Fruit fly (Drosophila melanogaster) whole organism, embryonic: ENCODE data around the gene CG6931.
A peak's percentile ranks its signal among the peaks of the same experiment; 100 is the strongest.

Experiments used
- Atf-2 ChIP-seq: fragments of 200-800 bp; sonication (Bioruptor generic); optimal IDR thresholded peaks from 2 replicates; lab custom pipeline; 2016; ENCODE audit warnings: missing biosample characterization, missing genetic modification characterization
- CG10274 ChIP-seq: fragments of 200-800 bp; sonication (Bioruptor generic); optimal IDR thresholded peaks from 3 replicates; lab custom pipeline; 2017; ENCODE audit warnings: missing biosample characterization, mild to moderate bottlenecking, missing genetic modification characterization
- CG13296 ChIP-seq: fragments of 200-800 bp; sonication (Bioruptor generic); optimal IDR thresholded peaks from 3 replicates; lab custom pipeline; 2018; ENCODE audit warnings: missing biosample characterization, mild to moderate bottlenecking, missing genetic modification characterization
- CG14965 ChIP-seq: fragments of 200-800 bp; sonication (Bioruptor generic); optimal IDR thresholded peaks from 2 replicates; lab custom pipeline; 2016; ENCODE audit warnings: missing biosample characterization, missing genetic modification characterization, borderline replicate concordance
- CG15479 ChIP-seq: fragments of 200-800 bp; sonication (Bioruptor generic); optimal IDR thresholded peaks from 3 replicates; lab custom pipeline; 2019; ENCODE audit warnings: missing biosample characterization, mild to moderate bottlenecking, missing genetic modification characterization, moderate library complexity
- CG15514 ChIP-seq: fragments of 200-800 bp; sonication (Bioruptor generic); optimal IDR thresholded peaks from 3 replicates; lab custom pipeline; 2017; ENCODE audit warnings: missing biosample characterization, missing genetic modification characterization, mild to moderate bottlenecking, moderate library complexity, missing genetic modification reagents
- CG15601 ChIP-seq: fragments of 200-800 bp; sonication (Bioruptor generic); optimal IDR thresholded peaks from 3 replicates; lab custom pipeline; 2019; ENCODE audit warnings: missing biosample characterization, mild to moderate bottlenecking, missing genetic modification characterization, moderate library complexity
- CG1792 ChIP-seq: fragments of 200-800 bp; sonication (Bioruptor generic); optimal IDR thresholded peaks from 2 replicates; lab custom pipeline; 2016; ENCODE audit warnings: missing biosample characterization, missing genetic modification characterization
- CG18599 ChIP-seq: fragments of 200-800 bp; sonication (Bioruptor generic); optimal IDR thresholded peaks from 3 replicates; lab custom pipeline; 2017; ENCODE audit warnings: missing biosample characterization, missing genetic modification characterization, mild to moderate bottlenecking, moderate library complexity, missing genetic modification reagents
- CG18619 ChIP-seq: fragments of 200-800 bp; sonication (Bioruptor generic); optimal IDR thresholded peaks from 3 replicates; lab custom pipeline; 2017; ENCODE audit warnings: missing biosample characterization, mild to moderate bottlenecking, missing genetic modification characterization
- CG18764 ChIP-seq: fragments of 200-800 bp; sonication (Bioruptor generic); optimal IDR thresholded peaks from 3 replicates; lab custom pipeline; 2016; ENCODE audit warnings: missing biosample characterization, missing genetic modification characterization
- CG3995 ChIP-seq: fragments of 200-800 bp; sonication (Bioruptor generic); optimal IDR thresholded peaks from 3 replicates; lab custom pipeline; 2016; ENCODE audit warnings: missing biosample characterization, missing genetic modification characterization
- CG43689 ChIP-seq: fragments of 200-800 bp; sonication (Bioruptor generic); IDR thresholded peaks from 2 replicates; pipeline ENCODE4 v1.3.6; 2022; ENCODE audit warnings: missing biosample characterization, missing genetic modification characterization
- CG4854 ChIP-seq: fragments of 200-800 bp; sonication (Bioruptor generic); optimal IDR thresholded peaks from 2 replicates; lab custom pipeline; 2016; ENCODE audit warnings: missing biosample characterization, missing genetic modification characterization, inconsistent platforms
- CG8388 ChIP-seq: fragments of 200-800 bp; sonication (Bioruptor generic); optimal IDR thresholded peaks from 2 replicates; lab custom pipeline; 2019; ENCODE audit warnings: missing biosample characterization, mild to moderate bottlenecking, missing genetic modification characterization, moderate library complexity
- CG8478 ChIP-seq: fragments of >200 bp; optimal IDR thresholded peaks from 2 replicates; lab custom pipeline; 2018
- CG9876 ChIP-seq: fragments of 200-800 bp; sonication (Bioruptor generic); optimal IDR thresholded peaks from 2 replicates; lab custom pipeline; 2016; ENCODE audit warnings: missing biosample characterization, missing genetic modification characterization
- CTCF ChIP-seq: fragments of 200-800 bp; sonication (Bioruptor generic); optimal IDR thresholded peaks from 2 replicates; lab custom pipeline; 2017; ENCODE audit warnings: missing biosample characterization, mild to moderate bottlenecking, missing genetic modification characterization, moderate library complexity
- Camta ChIP-seq: fragments of 200-800 bp; sonication (Bioruptor generic); optimal IDR thresholded peaks from 2 replicates; lab custom pipeline; 2016; ENCODE audit warnings: missing biosample characterization, missing genetic modification characterization
- GATAe ChIP-seq: fragments of 200-800 bp; sonication (Bioruptor generic); conservative IDR thresholded peaks from 2 replicates; pipeline ENCODE4 v1.3.6; 2022; ENCODE audit warnings: missing biosample characterization, missing genetic modification characterization
- HLH3B ChIP-seq: fragments of 200-800 bp; sonication (Bioruptor generic); IDR thresholded peaks from 2 replicates; pipeline ENCODE4 v1.3.6; 2022; ENCODE audit warnings: missing biosample characterization, missing genetic modification characterization
- HLH54F ChIP-seq: fragments of 200-800 bp; sonication (Bioruptor generic); optimal IDR thresholded peaks from 3 replicates; lab custom pipeline; 2016; ENCODE audit warnings: missing biosample characterization, missing genetic modification characterization
- Hey ChIP-seq: fragments of 200-800 bp; sonication (Bioruptor generic); optimal IDR thresholded peaks from 3 replicates; lab custom pipeline; 2018; ENCODE audit warnings: missing biosample characterization, mild to moderate bottlenecking, missing genetic modification characterization
- Mrtf ChIP-seq: fragments of 200-800 bp; sonication (Bioruptor generic); IDR thresholded peaks from 3 replicates; pipeline ENCODE4 v1.3.6; 2022; ENCODE audit warnings: missing biosample characterization, missing genetic modification characterization
- Sin3A ChIP-seq: fragments of >200 bp; optimal IDR thresholded peaks from 2 replicates; lab custom pipeline; 2018
- Spps ChIP-seq: fragments of 200-800 bp; sonication (Bioruptor generic); optimal IDR thresholded peaks from 2 replicates; lab custom pipeline; 2018; ENCODE audit warnings: missing biosample characterization, mild to moderate bottlenecking, missing genetic modification characterization
- crc ChIP-seq: fragments of 200-800 bp; sonication (Bioruptor generic); optimal IDR thresholded peaks from 2 replicates; lab custom pipeline; 2016; ENCODE audit warnings: missing biosample characterization, missing genetic modification characterization
- exex ChIP-seq: fragments of 200-800 bp; sonication (Bioruptor generic); optimal IDR thresholded peaks from 4 replicates; lab custom pipeline; 2018; ENCODE audit warnings: missing biosample characterization, mild to moderate bottlenecking, missing genetic modification characterization, moderate library complexity
- grau ChIP-seq: fragments of 200-800 bp; optimal IDR thresholded peaks from 3 replicates; lab custom pipeline; 2019; ENCODE audit warnings: missing biosample characterization, mild to moderate bottlenecking, missing genetic modification characterization, moderate library complexity
- grn ChIP-seq: fragments of 200-800 bp; sonication (Bioruptor generic); optimal IDR thresholded peaks from 3 replicates; lab custom pipeline; 2017; ENCODE audit warnings: missing biosample characterization, missing genetic modification characterization
- mirr ChIP-seq: fragments of 200-800 bp; sonication (Bioruptor generic); optimal IDR thresholded peaks from 3 replicates; lab custom pipeline; 2018; ENCODE audit warnings: missing biosample characterization, mild to moderate bottlenecking, missing genetic modification characterization
- pzg ChIP-seq: fragments of 200-800 bp; sonication (Bioruptor generic); optimal IDR thresholded peaks from 3 replicates; lab custom pipeline; 2018; ENCODE audit warnings: missing biosample characterization, mild to moderate bottlenecking, missing genetic modification characterization, moderate library complexity

The CG6931 gene

dm6 chr3L:11990436-11990835, at the start of gene CG6931:
Gene CG6931 (plus strand): TSS chr3L:11990736.
- TF ChIP-seq CG10274 (no peak), Sin3A (lab: Kevin White, UChicago) (no peak), CG1792 (no peak), grau (tag; lab: Kevin White, UChicago) (no peak), CG13296 (no peak), CG14965 (GFP tag; lab: Kevin White, UChicago) (no peak), CG18619 (GFP tag; lab: Kevin White, UChicago) (no peak), HLH3B (GFP tag; lab: Robert Waterston, UW) (no peak), Camta (GFP tag; lab: Kevin White, UChicago) (no peak), HLH54F (GFP tag; lab: Kevin White, UChicago) (no peak)

DNA sequence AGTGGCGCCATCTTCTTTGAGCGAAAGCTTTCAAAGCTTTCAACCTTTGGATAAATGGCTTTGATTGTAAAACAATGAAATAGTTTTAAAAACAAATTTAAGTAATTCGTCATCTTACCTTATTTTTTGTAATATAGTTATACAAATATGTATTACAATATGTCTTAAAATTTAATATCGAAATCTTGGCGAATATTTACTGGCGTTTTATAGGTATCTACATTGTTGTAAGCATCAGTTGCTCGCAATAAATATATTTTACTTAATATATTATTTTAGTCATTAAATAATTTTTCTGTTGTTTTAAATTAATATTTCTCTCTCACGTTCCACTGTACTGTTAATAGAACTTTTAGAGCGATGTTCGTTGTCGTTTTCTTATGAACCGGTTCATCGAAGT, 48.9 kb upstream of the CG6931 start, which contains the start of gene Rpt4R:
Gene Rpt4R (plus strand): TSS at position 301 of the 400 bp plus-strand sequence.
- TF ChIP-seq pzg (GFP tag; lab: Kevin White, UChicago): no peak
- TF ChIP-seq CG15514: peak; percentile 17
- no peak for TF ChIP-seq CG15479
- TF ChIP-seq Atf-2 (GFP tag; lab: Kevin White, UChicago): no peak
- TF ChIP-seq CTCF (GFP tag; lab: Kevin White, UChicago): peak; percentile 75
- TF ChIP-seq CG4854: no peak

- no peak for TF ChIP-seq CG3995 (GFP tag; lab: Kevin White, UChicago)
- TF ChIP-seq CG8388 (GFP tag; lab: Kevin White, UChicago): peak; percentile 6
- TF ChIP-seq, all 482 proteins: peak for 1
These were observed 45.8 kb upstream of the CG6931 start, which contains the start of gene CG5883 for dm6 chr3L:11944752-11945151. Gene CG5883 (minus strand): TSS chr3L:11944852.

- TF ChIP-seq mirr (GFP tag; lab: Kevin White, UChicago) (peak; percentile 54), Hey (peak; percentile 87), CG43689 (GFP tag; lab: Robert Waterston, UW) (no peak), CG18599 (GFP tag; lab: Kevin White, UChicago) (peak; percentile 19), exex (tag; lab: Kevin White, UChicago) (peak; percentile 96), grn (GFP tag; lab: Kevin White, UChicago) (peak; percentile 82), GATAe (peak; percentile 46; the same call in 1 of the 2 replicates), CG9876 (no peak)
- TF ChIP-seq, all 482 proteins: peak for 6
These were observed 43.2 kb upstream of the CG6931 start, which contains the start of gene CG7252 for dm6 chr3L:11947357-11947756. Gene CG7252 (plus strand): TSS chr3L:11947675.

dm6 chr3L:11949539-11949938, 41.0 kb upstream of the CG6931 start, which contains the start of gene CG17826:
Gene CG17826 (plus strand): TSS chr3L:11949839.
- TF ChIP-seq CG18764 (GFP tag; lab: Kevin White, UChicago): no peak

DNA sequence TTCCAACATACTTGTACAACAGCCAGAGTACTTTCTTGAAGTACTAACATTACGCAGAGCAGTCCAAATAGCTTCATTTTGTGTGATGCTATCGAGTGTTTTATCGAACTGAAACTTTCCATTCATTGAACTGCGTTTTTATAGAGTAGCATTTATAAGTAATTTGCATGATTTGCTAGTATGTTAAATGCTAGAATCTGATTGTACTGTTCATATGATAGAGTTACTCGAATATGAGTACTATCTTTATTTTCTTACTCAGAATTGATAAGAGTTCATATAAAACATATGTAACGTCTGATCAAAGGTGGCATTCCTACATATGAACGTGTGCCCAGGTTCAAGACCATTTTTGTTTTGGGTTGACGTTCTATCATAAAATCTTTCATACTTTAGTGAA, 37.3 kb upstream of the CG6931 start, which contains the start of gene obst-G:
Gene obst-G (minus strand): TSS at position 101 of the 400 bp plus-strand sequence.
- TF ChIP-seq Mrtf (GFP tag; lab: Robert Waterston, UW) (no peak), Spps (no peak), crc (no peak), CG8478 (lab: Kevin White, UChicago) (no peak), CG15601 (no peak)
